Worm (Caenorhabditis elegans) whole organism, L2 larva: ENCODE results near the gene cest-28.

Experiments
- Y55F3AM.14 ChIP-seq: fragments of 200-800 bp; sonication (Bioruptor generic); optimal IDR thresholded peaks from 2 replicates; lab custom pipeline; 2018; ENCODE audit warnings: mild to moderate bottlenecking, missing genetic modification characterization, missing compliant biosample characterization
- ama-1 ChIP-seq: fragments of 150-350 bp; optimal IDR thresholded peaks from 2 replicates; lab custom pipeline; 2018; ENCODE audit warnings: inconsistent platforms
- ceh-82 ChIP-seq: fragments of 150-350 bp; optimal IDR thresholded peaks from 2 replicates; lab custom pipeline; 2014; ENCODE audit warnings: missing biosample characterization, missing genetic modification characterization
- crh-2 ChIP-seq: sonication (generic microtip); optimal IDR thresholded peaks from 2 replicates; lab custom pipeline; 2017; ENCODE audit warnings: missing biosample characterization, missing genetic modification characterization
- egl-27 ChIP-seq: sonication (generic microtip); optimal IDR thresholded peaks from 3 replicates; lab custom pipeline; 2017; ENCODE audit warnings: missing biosample characterization, missing genetic modification reagents, missing genetic modification characterization
- elt-3 ChIP-seq: sonication (generic microtip); optimal IDR thresholded peaks from 2 replicates; lab custom pipeline; 2017; ENCODE audit warnings: missing biosample characterization, missing genetic modification characterization
- fos-1 ChIP-seq: fragments of 150-350 bp; optimal IDR thresholded peaks from 2 replicates; lab custom pipeline; 2014; ENCODE audit warnings: missing biosample characterization, missing genetic modification characterization
- lin-39 ChIP-seq: fragments of 150-350 bp; optimal IDR thresholded peaks from 2 replicates; lab custom pipeline; 2014; ENCODE audit warnings: missing biosample characterization, missing genetic modification reagents, missing genetic modification characterization
- nhr-237 ChIP-seq: fragments of 150-350 bp; optimal IDR thresholded peaks from 2 replicates; lab custom pipeline; 2014; ENCODE audit warnings: missing biosample characterization, missing genetic modification characterization
- nhr-6 ChIP-seq: fragments of 150-350 bp; optimal IDR thresholded peaks from 2 replicates; lab custom pipeline; 2014; ENCODE audit warnings: missing biosample characterization, missing genetic modification characterization
- unc-55 ChIP-seq: fragments of 150-350 bp; sonication (generic microtip); optimal IDR thresholded peaks from 3 replicates; lab custom pipeline; 2014; ENCODE audit warnings: missing biosample characterization, missing genetic modification reagents, missing genetic modification characterization
- ztf-11 ChIP-seq: sonication (generic microtip); optimal IDR thresholded peaks from 2 replicates; lab custom pipeline; 2017; ENCODE audit warnings: missing biosample characterization, missing genetic modification characterization

- TF ChIP-seq lin-39 (no peak), ceh-82 (no peak), unc-55 (GFP tag; lab: Kevin White, UChicago) (no peak), fos-1 (tag; lab: Kevin White, UChicago) (no peak), Y55F3AM.14 (GFP tag; lab: Kevin White, UChicago) (no peak), crh-2 (tag; lab: Kevin White, UChicago) (no peak), ztf-11 (tag; lab: Kevin White, UChicago) (no peak), elt-3 (tag; lab: Kevin White, UChicago) (no peak), nhr-6 (tag; lab: Kevin White, UChicago) (no peak), egl-27 (tag; lab: Kevin White, UChicago) (no peak), nhr-237 (tag; lab: Kevin White, UChicago) (no peak), ama-1 (lab: Kevin White, UChicago) (no peak)
These were observed 23.8 kb upstream of the cest-28 start for ce11 chrV:6645810-6646209.
